Fruit fly (Drosophila melanogaster): ENCODE data around the gene CG42395.

CG42395 gene

dm6 chrX:9599158-9600082, 23.4 kb upstream of the CG42395 start:
- TF ChIP-seq Abd-B (GFP tag; optimal IDR thresholded peaks at IDR 0.05) (no peak), fru (GFP tag; optimal IDR thresholded peaks at IDR 0.05) (no peak), h (GFP tag; optimal IDR thresholded peaks at IDR 0.05) (peak; percentile 28), Dif (GFP tag; optimal IDR thresholded peaks at IDR 0.05; ENCODE audit: partially characterized antibody) (peak; percentile 55), Rel (GFP tag; optimal IDR thresholded peaks at IDR 0.05) (no peak), Rel (tag; optimal IDR thresholded peaks at IDR 0.05) (peak; percentile 2), CrebA (GFP tag; optimal IDR thresholded peaks at IDR 0.05; ENCODE audit: borderline replicate concordance) (no peak)

dm6 chrX:9598106-9598505, 22.1 kb upstream of the CG42395 start:
- TF ChIP-seq sage (GFP tag; optimal IDR thresholded peaks at IDR 0.05) = no peak
- no peak for TF ChIP-seq Myc (optimal IDR thresholded peaks at IDR 0.05)
- TF ChIP-seq GATAd (GFP tag; optimal IDR thresholded peaks at IDR 0.05) = no peak
- TF ChIP-seq dl (GFP tag; optimal IDR thresholded peaks at IDR 0.05; ENCODE audit: insufficient read depth in 1 of 2, partially characterized antibody in 2 of 2) = no peak
- TF ChIP-seq Rel (GFP tag; optimal IDR thresholded peaks at IDR 0.05) = no peak
- peak; percentile 89 for TF ChIP-seq Rel (tag; optimal IDR thresholded peaks at IDR 0.05)
- TF ChIP-seq CrebA (GFP tag; optimal IDR thresholded peaks at IDR 0.05; ENCODE audit: borderline replicate concordance) = no peak
- peak; percentile 21 for TF ChIP-seq h (GFP tag; optimal IDR thresholded peaks at IDR 0.05)
- no peak for TF ChIP-seq brk (GFP tag; optimal IDR thresholded peaks at IDR 0.05)

- TF ChIP-seq Myc (optimal IDR thresholded peaks at IDR 0.05) (no peak), lola (GFP tag; optimal IDR thresholded peaks at IDR 0.05) (no peak), N (GFP tag; optimal IDR thresholded peaks at IDR 0.05) (no peak), sage (GFP tag; optimal IDR thresholded peaks at IDR 0.05) (no peak), CG9705 (GFP tag; optimal IDR thresholded peaks at IDR 0.05) (no peak), dmrt93B (GFP tag; optimal IDR thresholded peaks at IDR 0.05) (no peak), Mio (GFP tag; optimal IDR thresholded peaks at IDR 0.05) (no peak), Vsx2 (GFP tag; optimal IDR thresholded peaks at IDR 0.05; ENCODE audit: partially characterized antibody) (no peak), pan (optimal IDR thresholded peaks at IDR 0.05) (no peak), ey (GFP tag; optimal IDR thresholded peaks at IDR 0.05) (no peak), Abd-B (GFP tag; optimal IDR thresholded peaks at IDR 0.05) (no peak), woc (GFP tag; optimal IDR thresholded peaks at IDR 0.05) (no peak)
These were observed 19.4 kb upstream of the CG42395 start for dm6 chrX:9595312-9595931.

dm6 chrX:9594446-9594845, 18.4 kb upstream of the CG42395 start:
- TF ChIP-seq Abd-B (GFP tag; optimal IDR thresholded peaks at IDR 0.05) (no peak), Myc (optimal IDR thresholded peaks at IDR 0.05) (no peak), psq (GFP tag; optimal IDR thresholded peaks at IDR 0.05) (no peak), Sp1 (GFP tag; optimal IDR thresholded peaks at IDR 0.05) (no peak), dmrt93B (GFP tag; optimal IDR thresholded peaks at IDR 0.05) (no peak), Rel (GFP tag; optimal IDR thresholded peaks at IDR 0.05) (no peak), Rel (tag; optimal IDR thresholded peaks at IDR 0.05) (no peak), Hr83 (GFP tag; optimal IDR thresholded peaks at IDR 0.05; ENCODE audit: poor library complexity, severe bottlenecking) (no peak), CrebA (GFP tag; optimal IDR thresholded peaks at IDR 0.05; ENCODE audit: borderline replicate concordance) (no peak), woc (GFP tag; optimal IDR thresholded peaks at IDR 0.05) (no peak), sv (GFP tag; optimal IDR thresholded peaks at IDR 0.05) (no peak), usp (GFP tag; optimal IDR thresholded peaks at IDR 0.05) (no peak), Dif (GFP tag; optimal IDR thresholded peaks at IDR 0.05; ENCODE audit: partially characterized antibody) (no peak), sage (GFP tag; optimal IDR thresholded peaks at IDR 0.05) (no peak), brk (GFP tag; optimal IDR thresholded peaks at IDR 0.05) (no peak), lola (GFP tag; optimal IDR thresholded peaks at IDR 0.05) (no peak), fru (GFP tag; optimal IDR thresholded peaks at IDR 0.05) (no peak), rgr (GFP tag; optimal IDR thresholded peaks at IDR 0.05) (no peak), GATAd (GFP tag; optimal IDR thresholded peaks at IDR 0.05) (no peak), HLH106 (tag; optimal IDR thresholded peaks at IDR 0.05) (no peak)

- TF ChIP-seq br (GFP tag; optimal IDR thresholded peaks at IDR 0.05) (no peak), psq (GFP tag; optimal IDR thresholded peaks at IDR 0.05) (no peak), foxo (GFP tag; optimal IDR thresholded peaks at IDR 0.05) (no peak), Dfd (GFP tag; optimal IDR thresholded peaks at IDR 0.05) (no peak), lola (GFP tag; optimal IDR thresholded peaks at IDR 0.05) (no peak), Dif (GFP tag; optimal IDR thresholded peaks at IDR 0.05; ENCODE audit: partially characterized antibody) (no peak), Rel (GFP tag; optimal IDR thresholded peaks at IDR 0.05) (no peak), Rel (tag; optimal IDR thresholded peaks at IDR 0.05) (peak; percentile 93), Sp1 (GFP tag; optimal IDR thresholded peaks at IDR 0.05) (no peak)
These were observed 14.5 kb upstream of the CG42395 start for dm6 chrX:9590592-9590991.

Data from whole organism, wandering third instar larva.